Worm (Caenorhabditis elegans) whole organism, young adult: ENCODE results near the gene F21G4.6.
A peak's percentile ranks its signal among the peaks of the same experiment; 100 is the strongest.

Experiments used
- B0261.1 ChIP-seq: sonication (generic microtip); optimal IDR thresholded peaks from 2 replicates; lab custom pipeline; 2016; ENCODE audit warnings: mild to moderate bottlenecking, missing genetic modification characterization, moderate library complexity, missing compliant biosample characterization
- C17E4.6 ChIP-seq: fragments of 200-800 bp; sonication (Bioruptor generic); IDR thresholded peaks from 2 replicates; pipeline ENCODE4 v1.3.6; 2022; ENCODE audit warnings: missing genetic modification reagents, missing genetic modification characterization, missing compliant biosample characterization
- F10E7.11 ChIP-seq: sonication (generic microtip); optimal IDR thresholded peaks from 2 replicates; lab custom pipeline; 2017; ENCODE audit warnings: mild to moderate bottlenecking, missing genetic modification characterization, moderate library complexity, missing compliant biosample characterization
- F23B12.7 ChIP-seq: sonication (generic microtip); optimal IDR thresholded peaks from 2 replicates; lab custom pipeline; 2017; ENCODE audit warnings: missing genetic modification characterization, mild to moderate bottlenecking, missing compliant biosample characterization, antibody characterized with exemption, moderate library complexity; ENCODE audit not compliant: insufficient read depth
- F52B5.7 ChIP-seq: sonication (generic microtip); optimal IDR thresholded peaks from 2 replicates; lab custom pipeline; 2016; ENCODE audit warnings: mild to moderate bottlenecking, missing genetic modification characterization, missing compliant biosample characterization
- Y95B8A.8 ChIP-seq: fragments of 200-800 bp; sonication (Bioruptor generic); IDR thresholded peaks from 2 replicates; pipeline ENCODE4 v1.3.6; 2022; ENCODE audit warnings: missing genetic modification reagents, missing genetic modification characterization, missing compliant biosample characterization
- akir-1 ChIP-seq: fragments of 200-800 bp; sonication (Bioruptor generic); optimal IDR thresholded peaks from 2 replicates; lab custom pipeline; 2018; ENCODE audit warnings: mild to moderate bottlenecking, missing genetic modification characterization, moderate library complexity, missing compliant biosample characterization
- ama-1 ChIP-seq, 3 experiments: fragments of 150-350 bp in 1 of 3; sonication (generic microtip) in 2 of 3; optimal IDR thresholded peaks; 2 replicates each; lab custom pipeline; 2014 to 2018; ENCODE audit warnings: missing biosample characterization in 2 of 3, missing genetic modification characterization in 2 of 3, missing genetic modification reagents in 2 of 3
- athp-1 ChIP-seq: sonication (generic microtip); optimal IDR thresholded peaks from 2 replicates; lab custom pipeline; 2017; ENCODE audit warnings: mild to moderate bottlenecking, missing genetic modification characterization, missing compliant biosample characterization
- attf-5 ChIP-seq: fragments of 200-800 bp; sonication (Bioruptor generic); optimal IDR thresholded peaks from 2 replicates; lab custom pipeline; 2018; ENCODE audit warnings: mild to moderate bottlenecking, missing genetic modification characterization, missing compliant biosample characterization
- bed-1 ChIP-seq: fragments of 200-800 bp; sonication (Bioruptor generic); IDR thresholded peaks from 2 replicates; pipeline ENCODE4 v1.3.6; 2022; ENCODE audit warnings: missing genetic modification reagents, missing genetic modification characterization, missing compliant biosample characterization
- ccch-3 ChIP-seq: fragments of 200-800 bp; sonication (Bioruptor generic); optimal IDR thresholded peaks from 2 replicates; lab custom pipeline; 2018; ENCODE audit warnings: mild to moderate bottlenecking, missing genetic modification characterization, missing compliant biosample characterization
- cebp-1 ChIP-seq, 2 experiments: fragments of 200-800 bp in 1 of 2; sonication (Bioruptor generic) in 1 of 2; sonication (generic microtip) in 1 of 2; IDR thresholded peaks in 1 of 2; optimal IDR thresholded peaks in 1 of 2; 2 replicates each; pipeline versions ENCODE4 v1.3.6 to Lab custom; 2017 to 2022; ENCODE audit warnings: missing compliant biosample characterization in 2 of 2, missing genetic modification characterization in 2 of 2, mild to moderate bottlenecking in 1 of 2, missing genetic modification reagents in 1 of 2, moderate library complexity in 1 of 2
- ceh-100 ChIP-seq: fragments of 200-800 bp; sonication (Bioruptor generic); IDR thresholded peaks from 2 replicates; pipeline ENCODE4 v1.3.6; 2022; ENCODE audit warnings: missing genetic modification reagents, missing genetic modification characterization, missing compliant biosample characterization
- die-1 ChIP-seq: sonication (generic microtip); optimal IDR thresholded peaks from 2 replicates; lab custom pipeline; 2016; ENCODE audit warnings: missing genotype, mild to moderate bottlenecking, missing genetic modification characterization, missing compliant biosample characterization
- dpff-1 ChIP-seq: sonication (generic microtip); optimal IDR thresholded peaks from 2 replicates; lab custom pipeline; 2017; ENCODE audit warnings: mild to moderate bottlenecking, missing genetic modification characterization, missing compliant biosample characterization
- efl-1 ChIP-seq: fragments of 150-350 bp; optimal IDR thresholded peaks from 2 replicates; lab custom pipeline; 2014; ENCODE audit warnings: missing biosample characterization, missing genetic modification reagents, missing genetic modification characterization
- egl-18 ChIP-seq: fragments of 200-800 bp; sonication (Bioruptor generic); IDR thresholded peaks from 2 replicates; pipeline ENCODE4 v1.3.6; 2022; ENCODE audit warnings: missing genetic modification reagents, missing genetic modification characterization, missing compliant biosample characterization
- ets-4 ChIP-seq: fragments of 200-800 bp; sonication (Bioruptor generic); optimal IDR thresholded peaks from 2 replicates; lab custom pipeline; 2018; ENCODE audit warnings: mild to moderate bottlenecking, missing genetic modification characterization, missing compliant biosample characterization
- fkh-3 ChIP-seq: sonication (generic microtip); optimal IDR thresholded peaks from 2 replicates; lab custom pipeline; 2016; ENCODE audit warnings: mild to moderate bottlenecking, missing genetic modification characterization, missing compliant biosample characterization
- gei-17 ChIP-seq: fragments of 200-800 bp; sonication (Bioruptor generic); optimal IDR thresholded peaks from 2 replicates; lab custom pipeline; 2018; ENCODE audit warnings: mild to moderate bottlenecking, missing genetic modification characterization, missing compliant biosample characterization
- hlh-26 ChIP-seq: fragments of 200-800 bp; sonication (Bioruptor generic); conservative IDR thresholded peaks from 2 replicates; pipeline ENCODE4 v1.3.6; 2022; ENCODE audit warnings: missing genetic modification reagents, missing genetic modification characterization, missing compliant biosample characterization
- hrde-1 ChIP-seq: sonication (generic microtip); optimal IDR thresholded peaks from 2 replicates; lab custom pipeline; 2016; ENCODE audit warnings: missing genetic modification characterization, mild to moderate bottlenecking, missing compliant biosample characterization, moderate library complexity, missing genotype, missing genetic modification reagents, borderline replicate concordance
- lin-35 ChIP-seq, 3 experiments: fragments of 150-350 bp in 2 of 3; sonication (generic microtip) in 1 of 3; optimal IDR thresholded peaks; 2 replicates each; lab custom pipeline; 2014 to 2018; ENCODE audit warnings: missing biosample characterization in 3 of 3, missing genetic modification characterization in 3 of 3, missing genetic modification reagents in 3 of 3
- lin-40 ChIP-seq: sonication (generic microtip); optimal IDR thresholded peaks from 2 replicates; lab custom pipeline; 2016; ENCODE audit warnings: missing genetic modification characterization, mild to moderate bottlenecking, missing compliant biosample characterization, missing genotype, missing genetic modification reagents
- lsy-27 ChIP-seq: sonication (generic microtip); optimal IDR thresholded peaks from 2 replicates; lab custom pipeline; 2017; ENCODE audit warnings: missing genetic modification characterization, mild to moderate bottlenecking, missing compliant biosample characterization, antibody characterized with exemption, missing genotype, borderline replicate concordance; ENCODE audit not compliant: insufficient read depth
- madf-10 ChIP-seq: sonication (generic microtip); optimal IDR thresholded peaks from 2 replicates; lab custom pipeline; 2016; ENCODE audit warnings: mild to moderate bottlenecking, missing genetic modification characterization, missing compliant biosample characterization
- madf-8 ChIP-seq: fragments of 200-800 bp; sonication (Bioruptor generic); conservative IDR thresholded peaks from 2 replicates; pipeline ENCODE4 v1.3.6; 2022; ENCODE audit warnings: missing genetic modification reagents, missing genetic modification characterization, missing compliant biosample characterization
- mcd-1 ChIP-seq: fragments of 200-800 bp; sonication (Bioruptor generic); IDR thresholded peaks from 2 replicates; pipeline ENCODE4 v1.3.6; 2022; ENCODE audit warnings: missing genetic modification reagents, missing genetic modification characterization, missing compliant biosample characterization
- mel-28 ChIP-seq: sonication (generic microtip); optimal IDR thresholded peaks from 2 replicates; lab custom pipeline; 2016; ENCODE audit warnings: borderline replicate concordance, mild to moderate bottlenecking, missing genetic modification characterization, missing compliant biosample characterization
- mes-4 ChIP-seq: sonication (generic microtip); optimal IDR thresholded peaks from 2 replicates; lab custom pipeline; 2016; ENCODE audit warnings: missing genotype, missing genetic modification characterization, missing compliant biosample characterization
- nhr-120 ChIP-seq: fragments of 200-800 bp; sonication (Bioruptor generic); IDR thresholded peaks from 2 replicates; pipeline ENCODE4 v1.3.6; 2022; ENCODE audit warnings: missing genetic modification characterization, missing compliant biosample characterization
- nhr-179 ChIP-seq: sonication (generic microtip); optimal IDR thresholded peaks from 2 replicates; lab custom pipeline; 2016; ENCODE audit warnings: mild to moderate bottlenecking, missing genetic modification characterization, missing compliant biosample characterization
- nhr-27 ChIP-seq: fragments of 200-800 bp; sonication (Bioruptor generic); optimal IDR thresholded peaks from 2 replicates; lab custom pipeline; 2018; ENCODE audit warnings: mild to moderate bottlenecking, missing genetic modification characterization, moderate library complexity, missing compliant biosample characterization
- nhr-80 ChIP-seq: sonication (generic microtip); optimal IDR thresholded peaks from 2 replicates; lab custom pipeline; 2016; ENCODE audit warnings: missing genetic modification characterization, missing compliant biosample characterization
- rcor-1 ChIP-seq: fragments of 200-800 bp; sonication (Bioruptor generic); IDR thresholded peaks from 2 replicates; pipeline ENCODE4 v1.3.6; 2022; ENCODE audit warnings: missing genetic modification reagents, missing genetic modification characterization, missing compliant biosample characterization
- rec-8 ChIP-seq, 2 experiments: sonication (generic microtip); optimal IDR thresholded peaks; 2 replicates each; lab custom pipeline; 2016; ENCODE audit warnings: mild to moderate bottlenecking in 2 of 2, missing genetic modification characterization in 2 of 2, missing genetic modification reagents in 2 of 2, missing genotype in 2 of 2, missing biosample characterization in 1 of 2, missing compliant biosample characterization in 1 of 2, moderate library complexity in 1 of 2
- rpc-1 ChIP-seq, 2 experiments: fragments of 150-350 bp in 1 of 2; sonication (generic microtip) in 1 of 2; optimal IDR thresholded peaks; 2 replicates each; lab custom pipeline; 2014 to 2018; ENCODE audit warnings: missing biosample characterization in 1 of 2, missing genetic modification characterization in 1 of 2, missing genetic modification reagents in 1 of 2, missing genotype in 1 of 2
- sptf-2 ChIP-seq: fragments of 200-800 bp; sonication (Bioruptor generic); optimal IDR thresholded peaks from 2 replicates; lab custom pipeline; 2018; ENCODE audit warnings: mild to moderate bottlenecking, missing genetic modification characterization, missing compliant biosample characterization
- unc-62 ChIP-seq: fragments of 150-350 bp; optimal IDR thresholded peaks from 2 replicates; lab custom pipeline; 2014; ENCODE audit warnings: missing biosample characterization, missing genetic modification reagents, missing genetic modification characterization
- ztf-25 ChIP-seq: fragments of 200-800 bp; sonication (Bioruptor generic); IDR thresholded peaks from 2 replicates; pipeline ENCODE4 v1.3.6; 2022; ENCODE audit warnings: missing genetic modification reagents, missing genetic modification characterization, missing compliant biosample characterization
- ztf-26 ChIP-seq: sonication (generic microtip); optimal IDR thresholded peaks from 2 replicates; lab custom pipeline; 2017; ENCODE audit warnings: missing genetic modification characterization, missing compliant biosample characterization
- ztf-6 ChIP-seq: fragments of 200-800 bp; sonication (Bioruptor generic); IDR thresholded peaks from 2 replicates; pipeline ENCODE4 v1.3.6; 2022; ENCODE audit warnings: missing genetic modification reagents, missing genetic modification characterization, missing compliant biosample characterization

F21G4.6 gene

DNA sequence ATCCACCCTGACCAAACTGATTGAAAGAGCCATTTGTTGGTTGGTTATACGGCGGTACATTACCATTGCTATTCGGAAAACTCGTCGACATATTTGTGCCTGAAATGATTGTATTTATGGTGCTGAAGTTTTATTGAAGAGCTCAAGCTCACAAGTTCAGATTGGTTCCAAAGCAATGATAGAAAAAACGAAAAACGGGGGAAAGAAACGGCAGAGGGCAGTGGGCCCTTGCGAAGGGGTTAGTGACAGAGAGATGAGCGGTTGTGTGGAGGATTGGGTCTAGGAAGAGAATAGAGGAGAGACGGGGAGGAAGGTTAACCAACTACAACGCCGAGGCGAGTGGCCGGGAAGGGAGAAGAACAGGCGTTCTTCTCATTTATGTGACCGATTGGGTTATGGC lies 14.1 kb upstream of the F21G4.6 start, which contains the start of gene nra-3:
Gene nra-3 (minus strand): TSS at position 101 of the 400 bp plus-strand sequence.
- TF ChIP-seq unc-62 (GFP tag; lab: Kevin White, UChicago) (no peak), nhr-179 (no peak), ets-4 (GFP tag; lab: Kevin White, UChicago) (no peak), fkh-3 (tag; lab: Kevin White, UChicago) (no peak), nhr-120 (GFP tag; lab: Robert Waterston, UW) (no peak), ccch-3 (GFP tag; lab: Kevin White, UChicago) (no peak), hrde-1 (tag; lab: Kevin White, UChicago) (no peak), ztf-26 (tag; lab: Kevin White, UChicago) (no peak), akir-1 (GFP tag; lab: Kevin White, UChicago) (no peak), F23B12.7 (tag; lab: Kevin White, UChicago) (no peak), lsy-27 (no peak), F10E7.11 (tag; lab: Kevin White, UChicago) (no peak), mes-4 (tag; lab: Kevin White, UChicago) (no peak), Y95B8A.8 (GFP tag; lab: Robert Waterston, UW) (no peak), mel-28 (tag; lab: Kevin White, UChicago) (no peak), cebp-1 (GFP tag; IDR thresholded peaks at IDR 0.05; lab: Robert Waterston, UW) (no peak), cebp-1 (tag; optimal IDR thresholded peaks at IDR 0.05; lab: Kevin White, UChicago) (no peak), die-1 (tag; lab: Kevin White, UChicago) (no peak), ztf-6 (GFP tag; lab: Robert Waterston, UW) (no peak), mcd-1 (no peak), nhr-80 (tag; lab: Kevin White, UChicago) (no peak)

DNA sequence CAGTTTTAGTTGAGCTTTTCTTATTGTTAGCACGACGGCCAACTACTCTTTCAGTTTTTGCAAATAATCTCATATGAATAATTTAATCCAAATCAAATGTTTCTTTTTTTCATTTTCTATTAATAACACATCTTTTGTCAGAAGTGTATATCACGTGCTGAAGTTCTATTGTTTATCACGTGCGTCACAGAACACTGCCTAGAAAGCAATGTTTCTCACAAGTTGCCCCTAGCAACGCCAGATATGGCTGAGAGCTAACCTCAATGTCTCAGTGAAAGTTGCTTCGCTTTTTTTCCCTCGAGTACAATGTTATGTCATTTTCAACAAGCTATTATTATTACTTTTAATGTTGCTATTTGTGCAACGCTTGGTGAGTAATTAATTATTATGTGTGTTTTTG lies 10.7 kb upstream of the F21G4.6 start:
- TF ChIP-seq rec-8 (tag; optimal IDR thresholded peaks at IDR 0.05; lab: Kevin White, UChicago) (no peak), C17E4.6 (no peak), lin-40 (tag; lab: Kevin White, UChicago) (no peak), F10E7.11 (tag; lab: Kevin White, UChicago) (no peak), B0261.1 (tag; lab: Kevin White, UChicago) (no peak), ceh-100 (GFP tag; lab: Robert Waterston, UW) (no peak), efl-1 (GFP tag; lab: Kevin White, UChicago) (no peak), rcor-1 (no peak), madf-8 (GFP tag; lab: Robert Waterston, UW) (no peak), nhr-27 (no peak), athp-1 (tag; lab: Kevin White, UChicago) (no peak), F52B5.7 (tag; lab: Kevin White, UChicago) (no peak), fkh-3 (tag; lab: Kevin White, UChicago) (no peak), bed-1 (GFP tag; lab: Robert Waterston, UW) (no peak)
- TF ChIP-seq, all 124 proteins: peak for 0

DNA sequence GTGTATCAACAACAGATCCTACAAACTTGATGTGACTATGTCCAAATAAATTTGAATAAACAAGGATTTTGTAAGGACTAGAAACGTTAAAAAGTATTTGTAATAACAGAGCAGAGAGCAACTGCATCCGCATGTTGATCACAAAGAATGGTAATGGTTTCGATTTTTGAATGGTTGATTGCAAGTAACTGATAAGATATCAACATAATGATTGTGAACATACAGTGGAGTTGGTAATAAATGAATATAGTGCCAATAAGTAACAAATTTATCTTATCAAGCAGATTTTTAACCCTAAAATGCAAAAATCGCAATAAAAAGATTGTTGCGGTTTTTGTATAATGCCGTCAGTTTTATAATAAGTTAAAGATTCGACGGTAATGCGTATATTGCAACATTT lies 7.7 kb upstream of the F21G4.6 start, which contains the start of gene ugt-23:
Gene ugt-23 (minus strand): TSS at position 212 of the 400 bp plus-strand sequence.
- TF ChIP-seq nhr-80 (tag; lab: Kevin White, UChicago) (peak; percentile 38), sptf-2 (no peak)

DNA sequence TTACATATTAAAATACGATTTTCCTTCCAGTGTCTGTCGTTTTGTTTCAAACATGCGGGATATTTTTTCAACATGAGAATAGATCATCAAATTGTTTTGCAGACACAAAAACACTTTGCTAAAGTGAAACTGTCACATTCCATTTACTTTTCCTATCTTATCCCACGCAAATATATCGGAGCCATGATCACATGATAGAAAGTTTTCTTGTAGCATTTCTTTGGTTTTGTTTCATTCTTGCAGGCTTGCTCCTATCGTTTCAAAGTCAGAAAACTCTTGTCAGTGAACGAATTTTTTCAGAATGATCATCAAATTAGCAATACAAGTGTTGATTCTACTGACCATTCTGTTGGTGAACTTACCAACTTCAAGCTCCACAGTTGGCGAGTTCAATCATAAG lies 4.0 kb upstream of the F21G4.6 start, which contains the start of gene C17G1.2:
Gene C17G1.2 (plus strand): TSS at position 301 of the 400 bp plus-strand sequence.
- TF ChIP-seq gei-17 (no peak), madf-10 (tag; lab: Kevin White, UChicago) (no peak), rpc-1 (optimal IDR thresholded peaks at IDR 0.05; lab: Kevin White, UChicago) (no peak), rpc-1 (tag; optimal IDR thresholded peaks at IDR 0.05; lab: Kevin White, UChicago) (no peak), ama-1 (optimal IDR thresholded peaks at IDR 0.05; lab: Kevin White, UChicago) (no peak), ama-1 (GFP tag; optimal IDR thresholded peaks at IDR 0.05; lab: Kevin White, UChicago) (no peak), egl-18 (GFP tag; lab: Robert Waterston, UW) (no peak), lin-35 (GFP tag; optimal IDR thresholded peaks at IDR 0.05; lab: Kevin White, UChicago) (no peak), die-1 (tag; lab: Kevin White, UChicago) (no peak), ztf-25 (GFP tag; lab: Robert Waterston, UW) (no peak), Y95B8A.8 (GFP tag; lab: Robert Waterston, UW) (no peak), F23B12.7 (tag; lab: Kevin White, UChicago) (no peak), attf-5 (no peak), dpff-1 (tag; lab: Kevin White, UChicago) (no peak), hlh-26 (no peak), nhr-179 (no peak)
